Fruit fly (Drosophila melanogaster) whole organism, embryonic: ENCODE measurements around the gene dlg1.

Experiments used
- Asciz ChIP-seq: fragments of 200-800 bp; sonication (Bioruptor generic); optimal IDR thresholded peaks from 2 replicates; lab custom pipeline; 2017; ENCODE audit warnings: missing biosample characterization, mild to moderate bottlenecking, missing genetic modification characterization, missing genetic modification reagents
- Atf-2 ChIP-seq: fragments of 200-800 bp; sonication (Bioruptor generic); optimal IDR thresholded peaks from 2 replicates; lab custom pipeline; 2016; ENCODE audit warnings: missing biosample characterization, missing genetic modification characterization
- BEAF-32 ChIP-seq: fragments of 200-800 bp; sonication (Bioruptor generic); optimal IDR thresholded peaks from 3 replicates; lab custom pipeline; 2017; ENCODE audit warnings: missing biosample characterization, missing genetic modification characterization, mild to moderate bottlenecking, moderate library complexity, missing genetic modification reagents
- CG10565 ChIP-seq: fragments of 200-800 bp; sonication (Bioruptor generic); optimal IDR thresholded peaks from 3 replicates; lab custom pipeline; 2016; ENCODE audit warnings: missing biosample characterization, mild to moderate bottlenecking, missing genetic modification characterization
- CG12391 ChIP-seq: fragments of 200-800 bp; sonication (Bioruptor generic); optimal IDR thresholded peaks from 3 replicates; lab custom pipeline; 2018; ENCODE audit warnings: missing biosample characterization, mild to moderate bottlenecking, missing genetic modification characterization, moderate library complexity
- CG13123 ChIP-seq: fragments of 200-800 bp; sonication (Bioruptor generic); optimal IDR thresholded peaks from 2 replicates; lab custom pipeline; 2016; ENCODE audit warnings: missing biosample characterization, missing genetic modification characterization
- CG13424 ChIP-seq: fragments of 200-800 bp; sonication (Bioruptor generic); optimal IDR thresholded peaks from 2 replicates; lab custom pipeline; 2019; ENCODE audit warnings: missing biosample characterization, mild to moderate bottlenecking, missing genetic modification characterization, moderate library complexity
- CG14014 ChIP-seq: fragments of 200-800 bp; sonication (Bioruptor generic); IDR thresholded peaks from 2 replicates; pipeline ENCODE4 v1.3.6; 2022; ENCODE audit warnings: missing biosample characterization, missing genetic modification characterization
- CG14710 ChIP-seq: fragments of 200-800 bp; sonication (Bioruptor generic); optimal IDR thresholded peaks from 3 replicates; lab custom pipeline; 2019; ENCODE audit warnings: missing biosample characterization, mild to moderate bottlenecking, missing genetic modification characterization, moderate library complexity
- CG2199 ChIP-seq: fragments of 200-800 bp; sonication (Bioruptor generic); IDR thresholded peaks from 3 replicates; pipeline ENCODE4 v1.3.6; 2022; ENCODE audit warnings: missing biosample characterization, missing genetic modification characterization
- CG3281 ChIP-seq: fragments of 200-800 bp; sonication (Bioruptor generic); optimal IDR thresholded peaks from 3 replicates; lab custom pipeline; 2017; ENCODE audit warnings: missing biosample characterization, mild to moderate bottlenecking, missing genetic modification characterization
- CG4854 ChIP-seq: fragments of 200-800 bp; sonication (Bioruptor generic); optimal IDR thresholded peaks from 2 replicates; lab custom pipeline; 2016; ENCODE audit warnings: missing biosample characterization, missing genetic modification characterization, inconsistent platforms
- CG5245 ChIP-seq: fragments of 200-800 bp; sonication (Bioruptor generic); optimal IDR thresholded peaks from 3 replicates; lab custom pipeline; 2016; ENCODE audit warnings: missing biosample characterization, missing genetic modification characterization
- CG6254 ChIP-seq: fragments of 200-800 bp; sonication (Bioruptor generic); optimal IDR thresholded peaks from 3 replicates; lab custom pipeline; 2017; ENCODE audit warnings: mild to moderate bottlenecking, missing biosample characterization, missing genetic modification reagents, missing genetic modification characterization
- CG6654 ChIP-seq: fragments of 200-800 bp; sonication (Bioruptor generic); optimal IDR thresholded peaks from 2 replicates; lab custom pipeline; 2017; ENCODE audit warnings: missing biosample characterization, mild to moderate bottlenecking, missing genetic modification characterization
- CG6689 ChIP-seq: fragments of 200-800 bp; sonication (Bioruptor generic); IDR thresholded peaks from 2 replicates; pipeline ENCODE4 v1.3.6; 2022; ENCODE audit warnings: missing biosample characterization, missing genetic modification characterization
- CG7963 ChIP-seq: fragments of 200-800 bp; sonication (Bioruptor generic); IDR thresholded peaks from 3 replicates; pipeline ENCODE4 v1.3.6; 2022; ENCODE audit warnings: missing biosample characterization, missing genetic modification characterization; ENCODE audit not compliant: partially characterized antibody
- CG9609 ChIP-seq: fragments of 200-800 bp; sonication (Bioruptor generic); optimal IDR thresholded peaks from 3 replicates; lab custom pipeline; 2016; ENCODE audit warnings: missing biosample characterization, missing genetic modification characterization
- Chrac-16 ChIP-seq: fragments of 200-800 bp; sonication (Bioruptor generic); optimal IDR thresholded peaks from 3 replicates; lab custom pipeline; 2016; ENCODE audit warnings: missing biosample characterization, missing genetic modification characterization
- CrebB ChIP-seq: fragments of 200-800 bp; sonication (Bioruptor generic); optimal IDR thresholded peaks from 3 replicates; lab custom pipeline; 2018; ENCODE audit warnings: missing biosample characterization, mild to moderate bottlenecking, missing genetic modification characterization
- Doc2 ChIP-seq: fragments of 200-800 bp; sonication (Bioruptor generic); IDR thresholded peaks from 2 replicates; pipeline ENCODE4 v1.3.6; 2022; ENCODE audit warnings: missing biosample characterization, missing genetic modification characterization
- Ets97D ChIP-seq: fragments of 200-800 bp; sonication (Bioruptor generic); optimal IDR thresholded peaks from 3 replicates; lab custom pipeline; 2016; ENCODE audit warnings: missing biosample characterization, missing genetic modification characterization
- H2.0 ChIP-seq: fragments of 200-800 bp; sonication (Bioruptor generic); IDR thresholded peaks from 2 replicates; pipeline ENCODE4 v1.3.6; 2022; ENCODE audit warnings: missing biosample characterization, missing genetic modification characterization
- HLH54F ChIP-seq: fragments of 200-800 bp; sonication (Bioruptor generic); optimal IDR thresholded peaks from 3 replicates; lab custom pipeline; 2016; ENCODE audit warnings: missing biosample characterization, missing genetic modification characterization
- Hand ChIP-seq: fragments of 200-800 bp; sonication (Bioruptor generic); optimal IDR thresholded peaks from 2 replicates; lab custom pipeline; 2017; ENCODE audit warnings: mild to moderate bottlenecking, missing biosample characterization, missing genetic modification reagents, missing genetic modification characterization
- Hey ChIP-seq: fragments of 200-800 bp; sonication (Bioruptor generic); optimal IDR thresholded peaks from 3 replicates; lab custom pipeline; 2018; ENCODE audit warnings: missing biosample characterization, mild to moderate bottlenecking, missing genetic modification characterization
- Hmr ChIP-seq: fragments of 200-800 bp; sonication (Bioruptor generic); optimal IDR thresholded peaks from 3 replicates; lab custom pipeline; 2017; ENCODE audit warnings: mild to moderate bottlenecking, missing biosample characterization, missing genetic modification reagents, missing genetic modification characterization
- Hr3 ChIP-seq: fragments of 200-800 bp; sonication (Bioruptor generic); optimal IDR thresholded peaks from 3 replicates; lab custom pipeline; 2016; ENCODE audit warnings: missing biosample characterization, missing genetic modification characterization
- Kr ChIP-seq: fragments of 200-800 bp; sonication (Bioruptor generic); optimal IDR thresholded peaks from 2 replicates; lab custom pipeline; 2017; ENCODE audit warnings: missing biosample characterization, mild to moderate bottlenecking, missing genetic modification characterization
- Max ChIP-seq: fragments of 200-800 bp; sonication (Bioruptor generic); optimal IDR thresholded peaks from 2 replicates; lab custom pipeline; 2016; ENCODE audit warnings: missing biosample characterization, mild to moderate bottlenecking, missing genetic modification characterization
- Meics ChIP-seq: fragments of 200-800 bp; sonication (Bioruptor generic); optimal IDR thresholded peaks from 2 replicates; lab custom pipeline; 2017; ENCODE audit warnings: missing biosample characterization, mild to moderate bottlenecking, missing genetic modification characterization
- NC2α ChIP-seq: fragments of 200-800 bp; sonication (Bioruptor generic); optimal IDR thresholded peaks from 2 replicates; lab custom pipeline; 2016; ENCODE audit warnings: missing biosample characterization, missing genetic modification characterization
- Oli ChIP-seq: fragments of 200-800 bp; sonication (Bioruptor generic); optimal IDR thresholded peaks from 2 replicates; lab custom pipeline; 2018; ENCODE audit warnings: missing biosample characterization, mild to moderate bottlenecking, missing genetic modification characterization, moderate library complexity
- Pdp1 ChIP-seq, 2 experiments: fragments of 200-800 bp; sonication (Bioruptor generic); optimal IDR thresholded peaks; 3 replicates each; lab custom pipeline; 2016; ENCODE audit warnings: missing biosample characterization in 2 of 2, missing genetic modification characterization in 2 of 2, mild to moderate bottlenecking in 1 of 2, moderate library complexity in 1 of 2
- Six4 ChIP-seq: fragments of 200-800 bp; sonication (Bioruptor generic); optimal IDR thresholded peaks from 2 replicates; lab custom pipeline; 2016; ENCODE audit warnings: missing biosample characterization, missing genetic modification characterization
- Vsx1 ChIP-seq: fragments of 200-800 bp; sonication (Bioruptor generic); optimal IDR thresholded peaks from 2 replicates; lab custom pipeline; 2017; ENCODE audit warnings: missing biosample characterization, mild to moderate bottlenecking, missing genetic modification characterization, missing genetic modification reagents
- YL-1 ChIP-seq: fragments of 200-800 bp; sonication (Bioruptor generic); optimal IDR thresholded peaks from 3 replicates; lab custom pipeline; 2017; ENCODE audit warnings: missing biosample characterization, mild to moderate bottlenecking, missing genetic modification characterization
- ab ChIP-seq: fragments of 200-800 bp; sonication (Bioruptor generic); optimal IDR thresholded peaks from 2 replicates; lab custom pipeline; 2016; ENCODE audit warnings: missing biosample characterization, missing genetic modification characterization
- fd3F ChIP-seq: fragments of 200-800 bp; sonication (Bioruptor generic); optimal IDR thresholded peaks from 2 replicates; lab custom pipeline; 2018; ENCODE audit warnings: missing biosample characterization, mild to moderate bottlenecking, missing genetic modification characterization, moderate library complexity
- fu2 ChIP-seq: fragments of 200-800 bp; sonication (Bioruptor generic); optimal IDR thresholded peaks from 2 replicates; lab custom pipeline; 2016; ENCODE audit warnings: missing biosample characterization, missing genetic modification characterization
- oc ChIP-seq: fragments of 200-800 bp; sonication (Bioruptor generic); optimal IDR thresholded peaks from 2 replicates; lab custom pipeline; 2018; ENCODE audit warnings: missing biosample characterization, mild to moderate bottlenecking, missing genetic modification characterization, moderate library complexity
- onecut ChIP-seq: fragments of 200-800 bp; sonication (Bioruptor generic); IDR thresholded peaks from 2 replicates; pipeline ENCODE4 v1.3.6; 2022; ENCODE audit warnings: missing biosample characterization, missing genetic modification characterization
- phol ChIP-seq: fragments of 200-800 bp; sonication (Bioruptor generic); optimal IDR thresholded peaks from 3 replicates; lab custom pipeline; 2018; ENCODE audit warnings: missing biosample characterization, mild to moderate bottlenecking, missing genetic modification characterization, moderate library complexity
- so ChIP-seq: fragments of 200-800 bp; sonication (Bioruptor generic); IDR thresholded peaks from 3 replicates; pipeline ENCODE4 v1.3.6; 2022; ENCODE audit warnings: missing biosample characterization, missing genetic modification characterization
- sr ChIP-seq: fragments of 200-800 bp; sonication (Bioruptor generic); IDR thresholded peaks from 3 replicates; pipeline ENCODE4 v1.3.6; 2022; ENCODE audit warnings: missing biosample characterization, missing genetic modification characterization
- stwl ChIP-seq: fragments of 200-800 bp; sonication (Bioruptor generic); optimal IDR thresholded peaks from 3 replicates; lab custom pipeline; 2018; ENCODE audit warnings: missing biosample characterization, mild to moderate bottlenecking, missing genetic modification characterization, moderate library complexity
- tna ChIP-seq: fragments of 200-800 bp; sonication (Bioruptor generic); IDR thresholded peaks from 2 replicates; pipeline ENCODE4 v1.3.6; 2022; ENCODE audit warnings: missing biosample characterization, missing genetic modification characterization; ENCODE audit not compliant: partially characterized antibody
- trh ChIP-seq: fragments of 200-800 bp; sonication (Bioruptor generic); optimal IDR thresholded peaks from 2 replicates; lab custom pipeline; 2016; ENCODE audit warnings: missing biosample characterization, missing genetic modification characterization
- zf30C ChIP-seq: fragments of 200-800 bp; sonication (Bioruptor generic); optimal IDR thresholded peaks from 3 replicates; lab custom pipeline; 2018; ENCODE audit warnings: missing biosample characterization, mild to moderate bottlenecking, missing genetic modification characterization

dlg1 gene

DNA sequence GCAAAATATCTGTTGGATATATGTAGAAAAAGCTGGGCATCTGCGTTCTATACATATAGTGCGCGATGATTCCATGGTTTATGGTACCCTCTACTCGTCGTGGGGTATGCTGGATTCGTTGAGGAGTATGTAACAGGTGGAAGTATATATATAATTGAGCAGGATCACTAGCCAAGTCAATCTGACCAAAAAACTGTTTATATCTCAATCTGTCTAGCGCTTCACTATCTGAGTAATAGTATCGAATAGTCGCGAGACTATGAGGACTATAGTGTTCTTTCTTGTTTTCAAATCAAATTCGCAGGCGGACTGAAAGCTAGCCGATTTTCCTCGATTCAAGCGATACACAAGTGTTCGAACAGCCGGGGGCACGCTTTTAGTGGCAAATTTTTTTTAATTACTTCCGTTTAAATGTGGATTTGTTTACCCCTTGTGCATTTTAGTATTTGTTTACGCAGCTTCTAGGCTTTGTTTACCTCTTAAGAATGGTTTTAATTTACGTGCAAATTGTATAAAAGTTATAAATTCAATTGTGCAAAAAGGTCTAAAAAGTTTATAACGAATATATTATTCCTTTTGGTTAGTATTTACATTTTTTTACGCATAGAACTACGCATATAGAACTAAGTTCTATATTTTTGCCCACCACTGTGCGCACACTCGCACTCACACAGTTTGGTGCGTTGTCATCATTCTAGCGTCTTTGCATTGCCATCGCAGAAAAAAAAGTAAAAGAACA is 21.3 kb downstream of the dlg1 start (continued):
- TF ChIP-seq Chrac-16 (GFP tag; lab: Kevin White, UChicago) (peak; percentile 65), CG3281 (GFP tag; lab: Kevin White, UChicago) (peak; percentile 83), Hey (tag; lab: Kevin White, UChicago) (peak; percentile 5), CG6654 (no peak), CG13123 (GFP tag; lab: Kevin White, UChicago) (peak; percentile 1), CG14014 (GFP tag; lab: Robert Waterston, UW) (peak; percentile 86), HLH54F (GFP tag; lab: Kevin White, UChicago) (peak; percentile 72), Meics (GFP tag; lab: Kevin White, UChicago) (peak; percentile 79), CG4854 (GFP tag; lab: Kevin White, UChicago) (peak; percentile 57), CG12391 (tag; lab: Kevin White, UChicago) (peak; percentile 69), Pdp1 (GFP tag; optimal IDR thresholded peaks at IDR 0.05; lab: Kevin White, UChicago) (peak; percentile 54 to 77), CG13424 (tag; lab: Kevin White, UChicago) (peak; percentile 78), CrebB (tag; lab: Kevin White, UChicago) (peak; percentile 66), Atf-2 (peak; percentile 37), Max (GFP tag; lab: Kevin White, UChicago) (peak; percentile 66), CG6689 (GFP tag; lab: Robert Waterston, UW) (peak; percentile 79), sr (GFP tag; lab: Robert Waterston, UW) (peak; percentile 57; the same call in 2 of the 3 replicates), CG14710 (tag; lab: Kevin White, UChicago) (peak; percentile 53), CG10565 (GFP tag; lab: Kevin White, UChicago) (no peak), CG5245 (GFP tag; lab: Kevin White, UChicago) (peak; percentile 67), Hmr (GFP tag; lab: Kevin White, UChicago) (peak; percentile 84), tna (no peak), stwl (no peak), fd3F (GFP tag; lab: Kevin White, UChicago) (peak; percentile 60), Kr (no peak), Hr3 (GFP tag; lab: Kevin White, UChicago) (peak; percentile 60), ab (GFP tag; lab: Kevin White, UChicago) (peak; percentile 82), CG9609 (GFP tag; lab: Kevin White, UChicago) (peak; percentile 65), H2.0 (peak; percentile 86), zf30C (GFP tag; lab: Kevin White, UChicago) (no peak), YL-1 (GFP tag; lab: Kevin White, UChicago) (no peak), BEAF-32 (no peak), Ets97D (GFP tag; lab: Kevin White, UChicago) (peak; percentile 58), onecut (GFP tag; lab: Robert Waterston, UW) (peak; percentile 62), Six4 (GFP tag; lab: Kevin White, UChicago) (peak; percentile 70), CG2199 (peak; percentile 77; the same call in 2 of the 3 replicates), Oli (tag; lab: Kevin White, UChicago) (peak; percentile 81), so (GFP tag; lab: Robert Waterston, UW) (peak; percentile 83), CG7963 (GFP tag; lab: Robert Waterston, UW) (no peak), phol (tag; lab: Kevin White, UChicago) (peak; percentile 74), CG6254 (GFP tag; lab: Kevin White, UChicago) (peak; percentile 55), Vsx1 (GFP tag; lab: Kevin White, UChicago) (peak; percentile 46), fu2 (GFP tag; lab: Kevin White, UChicago) (peak; percentile 51), trh (GFP tag; lab: Kevin White, UChicago) (peak; percentile 19), NC2α (peak; percentile 31), Asciz (GFP tag; lab: Kevin White, UChicago) (peak; percentile 71), Hand (GFP tag; lab: Kevin White, UChicago) (peak; percentile 61), oc (peak; percentile 61), Doc2 (GFP tag; lab: Robert Waterston, UW) (peak; percentile 66)
